Worm (Caenorhabditis elegans): ENCODE results near the gene ZK1240.6.

DNA sequence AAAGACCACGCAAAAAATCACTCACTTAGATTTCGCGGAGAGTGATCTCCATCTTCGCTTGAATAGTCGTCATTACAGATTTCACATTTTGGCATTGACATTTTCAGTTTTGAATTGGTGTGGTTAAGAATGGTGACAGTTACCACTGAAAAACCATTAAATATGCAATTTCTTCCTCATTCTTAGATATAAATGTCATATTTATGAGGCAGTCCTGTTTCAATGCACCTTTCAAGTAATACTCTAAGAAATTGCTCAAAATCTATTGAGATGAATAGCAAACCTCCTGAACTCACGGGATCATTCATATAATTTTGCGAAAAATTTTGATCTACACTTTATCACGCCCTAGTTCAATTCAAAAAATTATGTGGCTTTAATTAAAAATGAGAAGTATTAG lies 30.7 kb downstream of the ZK1240.6 start, which contains the start of gene K09F6.7:
- TF ChIP-seq klf-2 (GFP tag; conservative IDR thresholded peaks at IDR 0.05) (no peak), flt-1 (GFP tag; IDR thresholded peaks at IDR 0.05) (no peak), ref-1 (GFP tag; conservative IDR thresholded peaks at IDR 0.05) (no peak), cog-1 (tag; optimal IDR thresholded peaks at IDR 0.05) (no peak), ztf-23 (GFP tag; IDR thresholded peaks at IDR 0.05) (no peak), ztf-29 (GFP tag; IDR thresholded peaks at IDR 0.05) (no peak), med-1 (GFP tag; optimal IDR thresholded peaks at IDR 0.05; ENCODE audit: insufficient read depth) (no peak), T22C8.4 (GFP tag; IDR thresholded peaks at IDR 0.05) (no peak)
